Fruit fly (Drosophila melanogaster): ENCODE data around the gene Idh.

Idh gene

dm6 chr3L:8333574-8333973, 27.1 kb downstream of the Idh start:
- TF ChIP-seq CG17801 (GFP tag; optimal IDR thresholded peaks at IDR 0.05; ENCODE audit: partially characterized antibody), result no peak

- TF ChIP-seq CG17801 (GFP tag; optimal IDR thresholded peaks at IDR 0.05; ENCODE audit: partially characterized antibody), result no peak
These were observed 29.3 kb downstream of the Idh start for dm6 chr3L:8331414-8331813.

dm6 chr3L:8329005-8329404, 31.7 kb downstream of the Idh start:
- TF ChIP-seq CG17801 (GFP tag; optimal IDR thresholded peaks at IDR 0.05; ENCODE audit: partially characterized antibody), result no peak

- no peak for TF ChIP-seq CG17801 (GFP tag; optimal IDR thresholded peaks at IDR 0.05; ENCODE audit: partially characterized antibody)
These were observed 32.4 kb downstream of the Idh start, which contains the start of gene CG34462 for dm6 chr3L:8328283-8328682. CG34462 (plus strand) TSS chr3L:8328583.

dm6 chr3L:8325559-8325958, 35.1 kb downstream of the Idh start, which contains the start of gene CG34461:
CG34461 (plus strand) TSS chr3L:8325859.
- no peak for TF ChIP-seq CG17801 (GFP tag; optimal IDR thresholded peaks at IDR 0.05; ENCODE audit: partially characterized antibody)

- no peak for TF ChIP-seq CG17801 (GFP tag; optimal IDR thresholded peaks at IDR 0.05; ENCODE audit: partially characterized antibody)
These were observed 36.9 kb downstream of the Idh start for dm6 chr3L:8323817-8324216.

dm6 chr3L:8320105-8320813, 40.4 kb downstream of the Idh start, which contains the start of gene CG13670:
CG13670 (plus strand) TSS chr3L:8320763.
- TF ChIP-seq CG17801 (GFP tag; optimal IDR thresholded peaks at IDR 0.05; ENCODE audit: partially characterized antibody), result no peak

- no peak for TF ChIP-seq CG17801 (GFP tag; optimal IDR thresholded peaks at IDR 0.05; ENCODE audit: partially characterized antibody)
These were observed 41.7 kb downstream of the Idh start, which contains the start of gene CG43059 for dm6 chr3L:8318916-8319506. CG43059 (minus strand) TSS chr3L:8318966.

- peak; percentile 3 for TF ChIP-seq CG17801 (GFP tag; optimal IDR thresholded peaks at IDR 0.05; ENCODE audit: partially characterized antibody)
These were observed 45.4 kb downstream of the Idh start, which contains the start of gene Cpsf6 for dm6 chr3L:8315141-8315816. Cpsf6 (minus strand) TSS chr3L:8315502.

dm6 chr3L:8314788-8315140, 45.9 kb downstream of the Idh start:
- no peak for TF ChIP-seq CG17801 (GFP tag; optimal IDR thresholded peaks at IDR 0.05; ENCODE audit: partially characterized antibody)

- TF ChIP-seq CG17801 (GFP tag; optimal IDR thresholded peaks at IDR 0.05; ENCODE audit: partially characterized antibody), result no peak
These were observed 48.4 kb downstream of the Idh start for dm6 chr3L:8312290-8312689.

dm6 chr3L:8308891-8309352, 51.8 kb downstream of the Idh start, which contains the start of gene BI-1:
BI-1 (minus strand) TSS chr3L:8308941.
- TF ChIP-seq CG17801 (GFP tag; optimal IDR thresholded peaks at IDR 0.05; ENCODE audit: partially characterized antibody), result peak; percentile 47

dm6 chr3L:8306880-8307279, 53.8 kb downstream of the Idh start, which contains the start of gene Gr66a:
Gr66a (minus strand) TSS chr3L:8306980.
- TF ChIP-seq CG17801 (GFP tag; optimal IDR thresholded peaks at IDR 0.05; ENCODE audit: partially characterized antibody), result no peak

Data from ovary, adult (tissue).